Worm (Caenorhabditis elegans) whole organism, L3 larva: ENCODE data around the gene B0302.2.

Experiments used
- elt-3 ChIP-seq, 3 experiments: fragments of 150-350 bp in 1 of 3; sonication (generic microtip) in 2 of 3; optimal IDR thresholded peaks; 2 replicates in 2 of 3; 4 replicates in 1 of 3; lab custom pipeline; 2014 to 2017; ENCODE audit warnings: missing biosample characterization in 3 of 3, missing genetic modification characterization in 3 of 3
- fkh-10 ChIP-seq: sonication (generic microtip); optimal IDR thresholded peaks from 2 replicates; lab custom pipeline; 2017; ENCODE audit warnings: missing biosample characterization, missing genetic modification reagents, missing genetic modification characterization
- fos-1 ChIP-seq: fragments of 150-350 bp; optimal IDR thresholded peaks from 2 replicates; lab custom pipeline; 2014; ENCODE audit warnings: missing biosample characterization, missing genetic modification characterization
- nhr-11 ChIP-seq: fragments of 150-350 bp; optimal IDR thresholded peaks from 2 replicates; lab custom pipeline; 2014; ENCODE audit warnings: missing biosample characterization, missing genetic modification characterization
- nhr-237 ChIP-seq: fragments of 150-350 bp; optimal IDR thresholded peaks from 2 replicates; lab custom pipeline; 2014; ENCODE audit warnings: missing biosample characterization, missing genetic modification characterization
- nhr-25 ChIP-seq: sonication (generic microtip); optimal IDR thresholded peaks from 2 replicates; lab custom pipeline; 2017; ENCODE audit warnings: missing biosample characterization, missing genetic modification characterization
- nhr-28 ChIP-seq: fragments of 150-350 bp; optimal IDR thresholded peaks from 2 replicates; lab custom pipeline; 2014; ENCODE audit warnings: missing biosample characterization, missing genetic modification characterization
- snpc-4 ChIP-seq: fragments of 150-350 bp; optimal IDR thresholded peaks from 2 replicates; lab custom pipeline; 2014; ENCODE audit warnings: missing biosample characterization, missing genetic modification characterization
- tbx-2 ChIP-seq: sonication (generic microtip); optimal IDR thresholded peaks from 2 replicates; lab custom pipeline; 2016; ENCODE audit warnings: mild to moderate bottlenecking, missing genetic modification characterization, missing compliant biosample characterization
- unc-62 ChIP-seq: fragments of 150-350 bp; sonication (generic microtip); optimal IDR thresholded peaks from 4 replicates; lab custom pipeline; 2014; ENCODE audit warnings: missing biosample characterization, missing genetic modification reagents, missing genetic modification characterization

- TF ChIP-seq unc-62 (no peak), fos-1 (tag; lab: Kevin White, UChicago) (no peak), nhr-25 (no peak), tbx-2 (tag; lab: Kevin White, UChicago) (no peak), fkh-10 (GFP tag; lab: Kevin White, UChicago) (no peak), nhr-237 (tag; lab: Kevin White, UChicago) (no peak), nhr-11 (tag; lab: Kevin White, UChicago) (no peak), elt-3 (tag; optimal IDR thresholded peaks at IDR 0.05; lab: Kevin White, UChicago) (no peak), nhr-28 (tag; lab: Kevin White, UChicago) (no peak), snpc-4 (tag; lab: Kevin White, UChicago) (no peak)
These were observed 39.0 kb upstream of the B0302.2 start for ce11 chrX:17139204-17139780.
